Worm (Caenorhabditis elegans) whole organism, young adult: Measurements from ENCODE around the gene F52D2.12.

Source experiments
- B0019.2 ChIP-seq: fragments of 200-800 bp; sonication (Bioruptor generic); conservative IDR thresholded peaks from 2 replicates; pipeline ENCODE4 v1.3.6; 2022; ENCODE audit warnings: missing genetic modification reagents, missing genetic modification characterization, missing compliant biosample characterization
- B0261.1 ChIP-seq: sonication (generic microtip); optimal IDR thresholded peaks from 2 replicates; lab custom pipeline; 2016; ENCODE audit warnings: mild to moderate bottlenecking, missing genetic modification characterization, moderate library complexity, missing compliant biosample characterization
- B0336.3 ChIP-seq: fragments of 200-800 bp; sonication (Bioruptor generic); IDR thresholded peaks from 2 replicates; pipeline ENCODE4 v1.3.6; 2022; ENCODE audit warnings: missing genetic modification characterization, missing compliant biosample characterization
- F37B4.10 ChIP-seq: fragments of 200-800 bp; sonication (Bioruptor generic); IDR thresholded peaks from 2 replicates; pipeline ENCODE4 v1.3.6; 2022; ENCODE audit warnings: missing genetic modification characterization, missing compliant biosample characterization
- F52B5.7 ChIP-seq: sonication (generic microtip); optimal IDR thresholded peaks from 2 replicates; lab custom pipeline; 2016; ENCODE audit warnings: mild to moderate bottlenecking, missing genetic modification characterization, missing compliant biosample characterization
- T07F8.4 ChIP-seq: sonication (generic microtip); optimal IDR thresholded peaks from 2 replicates; lab custom pipeline; 2016; ENCODE audit warnings: mild to moderate bottlenecking, missing genetic modification characterization, moderate library complexity, missing compliant biosample characterization
- Y53F4B.3 ChIP-seq: fragments of 200-800 bp; sonication (Bioruptor generic); IDR thresholded peaks from 2 replicates; pipeline ENCODE4 v1.3.6; 2022; ENCODE audit warnings: missing genetic modification reagents, missing genetic modification characterization, missing compliant biosample characterization
- Y95B8A.8 ChIP-seq: fragments of 200-800 bp; sonication (Bioruptor generic); IDR thresholded peaks from 2 replicates; pipeline ENCODE4 v1.3.6; 2022; ENCODE audit warnings: missing genetic modification reagents, missing genetic modification characterization, missing compliant biosample characterization
- akir-1 ChIP-seq: fragments of 200-800 bp; sonication (Bioruptor generic); optimal IDR thresholded peaks from 2 replicates; lab custom pipeline; 2018; ENCODE audit warnings: mild to moderate bottlenecking, missing genetic modification characterization, moderate library complexity, missing compliant biosample characterization
- aptf-2 ChIP-seq: fragments of 200-800 bp; sonication (Bioruptor generic); conservative IDR thresholded peaks from 2 replicates; pipeline ENCODE4 v1.3.6; 2022; ENCODE audit warnings: missing genetic modification reagents, missing genetic modification characterization, missing compliant biosample characterization
- attf-6 ChIP-seq: fragments of 200-800 bp; sonication (Bioruptor generic); IDR thresholded peaks from 2 replicates; pipeline ENCODE4 v1.3.6; 2022; ENCODE audit warnings: missing genetic modification reagents, missing genetic modification characterization, missing compliant biosample characterization
- ccch-3 ChIP-seq: fragments of 200-800 bp; sonication (Bioruptor generic); optimal IDR thresholded peaks from 2 replicates; lab custom pipeline; 2018; ENCODE audit warnings: mild to moderate bottlenecking, missing genetic modification characterization, missing compliant biosample characterization
- ceh-58 ChIP-seq: fragments of 200-800 bp; sonication (Bioruptor generic); IDR thresholded peaks from 2 replicates; pipeline ENCODE4 v1.3.6; 2022; ENCODE audit warnings: missing genetic modification characterization, missing compliant biosample characterization
- egl-18 ChIP-seq: fragments of 200-800 bp; sonication (Bioruptor generic); IDR thresholded peaks from 2 replicates; pipeline ENCODE4 v1.3.6; 2022; ENCODE audit warnings: missing genetic modification reagents, missing genetic modification characterization, missing compliant biosample characterization
- ets-4 ChIP-seq: fragments of 200-800 bp; sonication (Bioruptor generic); optimal IDR thresholded peaks from 2 replicates; lab custom pipeline; 2018; ENCODE audit warnings: mild to moderate bottlenecking, missing genetic modification characterization, missing compliant biosample characterization
- hlh-26 ChIP-seq: fragments of 200-800 bp; sonication (Bioruptor generic); conservative IDR thresholded peaks from 2 replicates; pipeline ENCODE4 v1.3.6; 2022; ENCODE audit warnings: missing genetic modification reagents, missing genetic modification characterization, missing compliant biosample characterization
- hmg-1.2 ChIP-seq: fragments of 200-800 bp; sonication (Bioruptor generic); IDR thresholded peaks from 2 replicates; pipeline ENCODE4 v1.3.6; 2022; ENCODE audit warnings: missing genetic modification reagents, missing genetic modification characterization, missing compliant biosample characterization
- lag-1 ChIP-seq: fragments of 200-800 bp; sonication (Bioruptor generic); IDR thresholded peaks from 2 replicates; pipeline ENCODE4 v1.3.6; 2022; ENCODE audit warnings: missing genetic modification reagents, missing genetic modification characterization, missing compliant biosample characterization
- let-526 ChIP-seq: fragments of 200-800 bp; sonication (Bioruptor generic); IDR thresholded peaks from 2 replicates; pipeline ENCODE4 v1.3.6; 2022; ENCODE audit warnings: missing genetic modification reagents, missing genetic modification characterization, missing compliant biosample characterization
- let-607 ChIP-seq, 2 experiments: fragments of 200-800 bp in 1 of 2; sonication (Bioruptor generic) in 1 of 2; sonication (generic microtip) in 1 of 2; optimal IDR thresholded peaks; 2 replicates each; lab custom pipeline; 2016 to 2018; ENCODE audit warnings: mild to moderate bottlenecking in 2 of 2, missing compliant biosample characterization in 2 of 2, missing genetic modification characterization in 2 of 2, moderate library complexity in 2 of 2, missing genotype in 1 of 2
- lsl-1 ChIP-seq: fragments of 200-800 bp; sonication (Bioruptor generic); optimal IDR thresholded peaks from 2 replicates; lab custom pipeline; 2018; ENCODE audit warnings: mild to moderate bottlenecking, missing genetic modification characterization, moderate library complexity, missing compliant biosample characterization
- lsy-27 ChIP-seq: sonication (generic microtip); optimal IDR thresholded peaks from 2 replicates; lab custom pipeline; 2017; ENCODE audit warnings: missing genetic modification characterization, mild to moderate bottlenecking, missing compliant biosample characterization, antibody characterized with exemption, missing genotype, borderline replicate concordance; ENCODE audit not compliant: insufficient read depth
- madf-10 ChIP-seq: sonication (generic microtip); optimal IDR thresholded peaks from 2 replicates; lab custom pipeline; 2016; ENCODE audit warnings: mild to moderate bottlenecking, missing genetic modification characterization, missing compliant biosample characterization
- madf-8 ChIP-seq: fragments of 200-800 bp; sonication (Bioruptor generic); conservative IDR thresholded peaks from 2 replicates; pipeline ENCODE4 v1.3.6; 2022; ENCODE audit warnings: missing genetic modification reagents, missing genetic modification characterization, missing compliant biosample characterization
- nfya-1 ChIP-seq: sonication (generic microtip); optimal IDR thresholded peaks from 2 replicates; lab custom pipeline; 2017; ENCODE audit warnings: antibody characterized with exemption, missing compliant biosample characterization, missing genetic modification characterization, borderline replicate concordance; ENCODE audit not compliant: insufficient read depth
- nhr-179 ChIP-seq: sonication (generic microtip); optimal IDR thresholded peaks from 2 replicates; lab custom pipeline; 2016; ENCODE audit warnings: mild to moderate bottlenecking, missing genetic modification characterization, missing compliant biosample characterization
- nhr-80 ChIP-seq: sonication (generic microtip); optimal IDR thresholded peaks from 2 replicates; lab custom pipeline; 2016; ENCODE audit warnings: missing genetic modification characterization, missing compliant biosample characterization
- rec-8 ChIP-seq, 2 experiments: sonication (generic microtip); optimal IDR thresholded peaks; 2 replicates each; lab custom pipeline; 2016; ENCODE audit warnings: mild to moderate bottlenecking in 2 of 2, missing genetic modification characterization in 2 of 2, missing genetic modification reagents in 2 of 2, missing genotype in 2 of 2, missing biosample characterization in 1 of 2, missing compliant biosample characterization in 1 of 2, moderate library complexity in 1 of 2
- sea-2 ChIP-seq: fragments of 200-800 bp; sonication (Bioruptor generic); IDR thresholded peaks from 2 replicates; pipeline ENCODE4 v1.3.6; 2022; ENCODE audit warnings: missing genetic modification characterization, missing compliant biosample characterization
- snpc-4 ChIP-seq, 5 experiments: fragments of 150-350 bp in 1 of 5; sonication (generic microtip) in 4 of 5; optimal IDR thresholded peaks; 2 replicates each; lab custom pipeline; 2014 to 2018; ENCODE audit warnings: missing genetic modification characterization in 5 of 5, missing biosample characterization in 3 of 5, antibody characterized with exemption in 2 of 5, mild to moderate bottlenecking in 2 of 5, missing compliant biosample characterization in 2 of 5, missing genotype in 2 of 5, moderate library complexity in 2 of 5, missing genetic modification reagents in 1 of 5
- ztf-22 ChIP-seq: fragments of 200-800 bp; sonication (Bioruptor generic); optimal IDR thresholded peaks from 2 replicates; lab custom pipeline; 2018; ENCODE audit warnings: mild to moderate bottlenecking, missing genetic modification characterization, moderate library complexity, missing compliant biosample characterization

F52D2.12 gene

ce11 chrX:2014521-2014920 lies 36.7 kb downstream of the F52D2.12 start (continued):
- TF ChIP-seq lsy-27 (tag; lab: Kevin White, UChicago), result no peak
- no peak for TF ChIP-seq akir-1 (GFP tag; lab: Kevin White, UChicago)
- no peak for TF ChIP-seq egl-18 (GFP tag; lab: Robert Waterston, UW)
- TF ChIP-seq rec-8 (tag; optimal IDR thresholded peaks at IDR 0.05; lab: Kevin White, UChicago), result no peak
- TF ChIP-seq snpc-4 (GFP tag; optimal IDR thresholded peaks at IDR 0.05; lab: Kevin White, UChicago), result no peak
- no peak for TF ChIP-seq snpc-4 (tag; optimal IDR thresholded peaks at IDR 0.05; lab: Kevin White, UChicago)
- no peak for TF ChIP-seq B0261.1 (tag; lab: Kevin White, UChicago)
- TF ChIP-seq ceh-58 (GFP tag; lab: Robert Waterston, UW), result no peak
- TF ChIP-seq ztf-22 (GFP tag; lab: Kevin White, UChicago), result peak; percentile 29
- no peak for TF ChIP-seq sea-2
- TF ChIP-seq hlh-26 (GFP tag; lab: Robert Waterston, UW), result no peak
- no peak for TF ChIP-seq ets-4 (GFP tag; lab: Kevin White, UChicago)

ce11 chrX:2018211-2018610 lies 40.4 kb downstream of the F52D2.12 start:
- TF ChIP-seq let-607 (tag; optimal IDR thresholded peaks at IDR 0.05; lab: Kevin White, UChicago) (peak in 1 of 2 experiments; percentile 50), madf-8 (GFP tag; lab: Robert Waterston, UW) (no peak), nhr-80 (tag; lab: Kevin White, UChicago) (peak; percentile 86)

- TF ChIP-seq Y95B8A.8 (GFP tag; lab: Robert Waterston, UW) (no peak), B0019.2 (GFP tag; lab: Robert Waterston, UW) (no peak), Y53F4B.3 (GFP tag; lab: Robert Waterston, UW) (no peak), nfya-1 (no peak), attf-6 (GFP tag; lab: Robert Waterston, UW) (no peak), lsy-27 (tag; lab: Kevin White, UChicago) (no peak), madf-10 (tag; lab: Kevin White, UChicago) (no peak), nhr-179 (tag; lab: Kevin White, UChicago) (no peak), let-526 (GFP tag; lab: Robert Waterston, UW) (no peak), F37B4.10 (GFP tag; lab: Robert Waterston, UW) (no peak), hmg-1.2 (GFP tag; lab: Robert Waterston, UW) (no peak), aptf-2 (GFP tag; lab: Robert Waterston, UW) (no peak)
These were observed 41.0 kb downstream of the F52D2.12 start, which contains the start of gene Y102A11A.3 for ce11 chrX:2018848-2019247. Y102A11A.3 (plus strand) TSS chrX:2019148.

ce11 chrX:2021558-2021957 lies 43.7 kb downstream of the F52D2.12 start:
- TF ChIP-seq ets-4 (GFP tag; lab: Kevin White, UChicago) (no peak), nhr-80 (tag; lab: Kevin White, UChicago) (peak; percentile 3), T07F8.4 (tag; lab: Kevin White, UChicago) (no peak), lsl-1 (GFP tag; lab: Kevin White, UChicago) (no peak), B0336.3 (GFP tag; lab: Robert Waterston, UW) (no peak), F52B5.7 (tag; lab: Kevin White, UChicago) (no peak), ccch-3 (no peak), lag-1 (GFP tag; lab: Robert Waterston, UW) (no peak)
